Worm (Caenorhabditis elegans) whole organism, late embryonic: ENCODE results near the gene C53C11.4.
"Not testable (repeated sequence)": the region's sequence is repeated elsewhere in the genome, so short reads cannot be mapped to it uniquely, and the experiment has no call there.

Experiments used
- C38D4.7 ChIP-seq: fragments of 200-800 bp; sonication (Bioruptor generic); optimal IDR thresholded peaks from 2 replicates; lab custom pipeline; 2018; ENCODE audit warnings: mild to moderate bottlenecking, missing genetic modification characterization, moderate library complexity, missing compliant biosample characterization
- F13H6.1 ChIP-seq: sonication (generic microtip); optimal IDR thresholded peaks from 2 replicates; lab custom pipeline; 2016; ENCODE audit warnings: missing genetic modification characterization, missing compliant biosample characterization
- K02D7.2 ChIP-seq: sonication (generic microtip); optimal IDR thresholded peaks from 2 replicates; lab custom pipeline; 2017; ENCODE audit warnings: mild to moderate bottlenecking, missing genetic modification characterization, missing compliant biosample characterization
- K09A11.1 ChIP-seq: sonication (generic microtip); optimal IDR thresholded peaks from 2 replicates; lab custom pipeline; 2017; ENCODE audit warnings: antibody characterized with exemption, mild to moderate bottlenecking, missing genetic modification characterization, missing compliant biosample characterization; ENCODE audit not compliant: insufficient read depth
- T23F11.4 ChIP-seq: fragments of 200-800 bp; sonication (Bioruptor generic); optimal IDR thresholded peaks from 2 replicates; lab custom pipeline; 2018; ENCODE audit warnings: mild to moderate bottlenecking, missing genetic modification characterization, missing compliant biosample characterization
- Y22D7AL.16 ChIP-seq: sonication (generic microtip); optimal IDR thresholded peaks from 2 replicates; lab custom pipeline; 2016; ENCODE audit warnings: missing genetic modification characterization, missing compliant biosample characterization
- ceh-18 ChIP-seq: sonication (generic microtip); optimal IDR thresholded peaks from 2 replicates; lab custom pipeline; 2016; ENCODE audit warnings: missing genetic modification characterization, missing compliant biosample characterization
- ceh-24 ChIP-seq: sonication (generic microtip); optimal IDR thresholded peaks from 2 replicates; lab custom pipeline; 2016; ENCODE audit warnings: mild to moderate bottlenecking, missing genetic modification characterization, missing compliant biosample characterization
- ceh-34 ChIP-seq: sonication (generic microtip); optimal IDR thresholded peaks from 2 replicates; lab custom pipeline; 2016; ENCODE audit warnings: mild to moderate bottlenecking, missing genetic modification characterization, missing compliant biosample characterization
- ceh-48 ChIP-seq: sonication (generic microtip); optimal IDR thresholded peaks from 2 replicates; lab custom pipeline; 2016; ENCODE audit warnings: missing genetic modification characterization, inconsistent platforms, missing compliant biosample characterization
- ceh-6 ChIP-seq: fragments of 200-800 bp; sonication (Bioruptor generic); optimal IDR thresholded peaks from 2 replicates; lab custom pipeline; 2018; ENCODE audit warnings: mild to moderate bottlenecking, missing genetic modification characterization, missing compliant biosample characterization
- dve-1 ChIP-seq: sonication (generic microtip); optimal IDR thresholded peaks from 2 replicates; lab custom pipeline; 2017; ENCODE audit warnings: antibody characterized with exemption, mild to moderate bottlenecking, missing genetic modification characterization, missing compliant biosample characterization
- elt-4 ChIP-seq: sonication (generic microtip); optimal IDR thresholded peaks from 2 replicates; lab custom pipeline; 2016; ENCODE audit warnings: missing genetic modification characterization, missing compliant biosample characterization
- ets-4 ChIP-seq: sonication (generic microtip); optimal IDR thresholded peaks from 2 replicates; lab custom pipeline; 2016; ENCODE audit warnings: missing genetic modification characterization, missing compliant biosample characterization
- eyg-1 ChIP-seq: sonication (generic microtip); optimal IDR thresholded peaks from 2 replicates; lab custom pipeline; 2016; ENCODE audit warnings: missing genotype, missing genetic modification characterization, missing compliant biosample characterization
- fkh-10 ChIP-seq: fragments of 150-350 bp; optimal IDR thresholded peaks from 2 replicates; lab custom pipeline; 2014; ENCODE audit warnings: missing biosample characterization, missing genetic modification reagents, missing genetic modification characterization
- hlh-13 ChIP-seq: fragments of 200-800 bp; sonication (Bioruptor generic); optimal IDR thresholded peaks from 2 replicates; lab custom pipeline; 2018; ENCODE audit warnings: mild to moderate bottlenecking, missing genetic modification characterization, missing compliant biosample characterization
- hlh-15 ChIP-seq: sonication (generic microtip); optimal IDR thresholded peaks from 2 replicates; lab custom pipeline; 2016; ENCODE audit warnings: missing genetic modification characterization, missing compliant biosample characterization
- hlh-8 ChIP-seq: sonication (generic microtip); optimal IDR thresholded peaks from 2 replicates; lab custom pipeline; 2016; ENCODE audit warnings: missing genotype, missing genetic modification characterization, missing compliant biosample characterization
- lin-11 ChIP-seq: fragments of 200-800 bp; sonication (Bioruptor generic); optimal IDR thresholded peaks from 2 replicates; lab custom pipeline; 2018; ENCODE audit warnings: mild to moderate bottlenecking, missing genetic modification characterization, missing compliant biosample characterization
- madf-2 ChIP-seq: sonication (generic microtip); optimal IDR thresholded peaks from 2 replicates; lab custom pipeline; 2017; ENCODE audit warnings: missing genetic modification characterization, missing compliant biosample characterization
- nhr-232 ChIP-seq: sonication (generic microtip); optimal IDR thresholded peaks from 2 replicates; lab custom pipeline; 2016; ENCODE audit warnings: missing genetic modification characterization, missing compliant biosample characterization
- npax-4 ChIP-seq: sonication (generic microtip); optimal IDR thresholded peaks from 2 replicates; lab custom pipeline; 2016; ENCODE audit warnings: missing genetic modification characterization, missing compliant biosample characterization
- pat-9 ChIP-seq: fragments of 200-800 bp; sonication (Bioruptor generic); optimal IDR thresholded peaks from 2 replicates; lab custom pipeline; 2018; ENCODE audit warnings: mild to moderate bottlenecking, missing genetic modification characterization, moderate library complexity, missing compliant biosample characterization
- pax-1 ChIP-seq: fragments of 150-350 bp; optimal IDR thresholded peaks from 2 replicates; lab custom pipeline; 2014; ENCODE audit warnings: missing biosample characterization, missing genetic modification characterization
- pqm-1 ChIP-seq: sonication (generic microtip); optimal IDR thresholded peaks from 2 replicates; lab custom pipeline; 2016; ENCODE audit warnings: missing genetic modification characterization, missing compliant biosample characterization
- rnt-1 ChIP-seq: sonication (generic microtip); optimal IDR thresholded peaks from 2 replicates; lab custom pipeline; 2016; ENCODE audit warnings: missing genetic modification characterization, missing compliant biosample characterization
- sox-2 ChIP-seq: fragments of 200-800 bp; sonication (Bioruptor generic); IDR thresholded peaks from 2 replicates; pipeline ENCODE4 v1.3.6; 2022; ENCODE audit warnings: missing genetic modification reagents, missing genetic modification characterization, missing compliant biosample characterization
- sox-4 ChIP-seq: sonication (generic microtip); optimal IDR thresholded peaks from 2 replicates; lab custom pipeline; 2017; ENCODE audit warnings: mild to moderate bottlenecking, missing genetic modification characterization, inconsistent platforms, missing compliant biosample characterization
- tbx-7 ChIP-seq: sonication (generic microtip); optimal IDR thresholded peaks from 2 replicates; lab custom pipeline; 2016; ENCODE audit warnings: missing genotype, missing genetic modification characterization, missing compliant biosample characterization
- ttx-3 ChIP-seq: sonication (generic microtip); optimal IDR thresholded peaks from 2 replicates; lab custom pipeline; 2016; ENCODE audit warnings: missing genetic modification reagents, missing genetic modification characterization, missing compliant biosample characterization
- unc-3 ChIP-seq, 2 experiments: fragments of 200-800 bp in 1 of 2; sonication (Bioruptor generic) in 1 of 2; sonication (generic microtip) in 1 of 2; conservative IDR thresholded peaks in 1 of 2; optimal IDR thresholded peaks in 1 of 2; 2 replicates each; pipeline versions ENCODE4 v1.3.6 to Lab custom; 2016 to 2022; ENCODE audit warnings: missing compliant biosample characterization in 2 of 2, missing genetic modification characterization in 2 of 2, missing genetic modification reagents in 1 of 2
- unc-42 ChIP-seq: sonication (generic microtip); optimal IDR thresholded peaks from 2 replicates; lab custom pipeline; 2016; ENCODE audit warnings: missing genotype, missing genetic modification characterization, missing compliant biosample characterization
- unc-55 ChIP-seq: sonication (generic microtip); optimal IDR thresholded peaks from 2 replicates; lab custom pipeline; 2017; ENCODE audit warnings: missing biosample characterization, missing genetic modification reagents, missing genetic modification characterization

C53C11.4 gene

ce11 chrX:17310730-17311312, at the start of gene C53C11.4:
Gene C53C11.4, plus strand, starts transcription at chrX:17310908.
- TF ChIP-seq sox-2 (GFP tag; lab: Robert Waterston, UW); ttx-3 (tag; lab: Kevin White, UChicago); fkh-10: not testable (repeated sequence)
- TF ChIP-seq, all 69 proteins: peak for 0; not testable (repeated sequence) for 69

ce11 chrX:17288378-17288777, 22.3 kb upstream of the C53C11.4 start:
- no peak for TF ChIP-seq ceh-34 (tag; lab: Kevin White, UChicago)
- TF ChIP-seq lin-11 (tag; lab: Kevin White, UChicago) = no peak
- no peak for TF ChIP-seq ceh-18
- TF ChIP-seq nhr-232 (tag; lab: Kevin White, UChicago) = no peak
- no peak for TF ChIP-seq sox-4 (tag; lab: Kevin White, UChicago)
- TF ChIP-seq K09A11.1 (tag; lab: Kevin White, UChicago) = no peak
- TF ChIP-seq eyg-1 (tag; lab: Kevin White, UChicago) = no peak
- TF ChIP-seq ets-4 (tag; lab: Kevin White, UChicago) = no peak
- TF ChIP-seq K02D7.2 (tag; lab: Kevin White, UChicago) = no peak
- no peak for TF ChIP-seq madf-2 (tag; lab: Kevin White, UChicago)
- no peak for TF ChIP-seq F13H6.1 (tag; lab: Kevin White, UChicago)
- TF ChIP-seq unc-3 (GFP tag; conservative IDR thresholded peaks at IDR 0.05; lab: Robert Waterston, UW) = no peak
- no peak for TF ChIP-seq unc-3 (tag; optimal IDR thresholded peaks at IDR 0.05; lab: Kevin White, UChicago)
- no peak for TF ChIP-seq hlh-15 (tag; lab: Kevin White, UChicago)
- no peak for TF ChIP-seq Y22D7AL.16
- TF ChIP-seq tbx-7 (tag; lab: Kevin White, UChicago) = no peak

ce11 chrX:17294019-17294418, 16.7 kb upstream of the C53C11.4 start:
- TF ChIP-seq elt-4 (tag; lab: Kevin White, UChicago) (no peak), C38D4.7 (GFP tag; lab: Kevin White, UChicago) (no peak), npax-4 (no peak), pax-1 (tag; lab: Kevin White, UChicago) (no peak), sox-4 (tag; lab: Kevin White, UChicago) (no peak), Y22D7AL.16 (no peak), pqm-1 (tag; lab: Kevin White, UChicago) (no peak), rnt-1 (tag; lab: Kevin White, UChicago) (no peak), hlh-13 (GFP tag; lab: Kevin White, UChicago) (no peak), T23F11.4 (GFP tag; lab: Kevin White, UChicago) (no peak), lin-11 (tag; lab: Kevin White, UChicago) (no peak), pat-9 (tag; lab: Kevin White, UChicago) (no peak), dve-1 (tag; lab: Kevin White, UChicago) (no peak), ceh-48 (tag; lab: Kevin White, UChicago) (no peak), ttx-3 (tag; lab: Kevin White, UChicago) (no peak), unc-55 (GFP tag; lab: Kevin White, UChicago) (no peak)

ce11 chrX:17294728-17295127, 16.0 kb upstream of the C53C11.4 start, which contains the start of gene C33E10.8:
Gene C33E10.8, minus strand, starts transcription at chrX:17294828.
- TF ChIP-seq fkh-10 (no peak), hlh-8 (tag; lab: Kevin White, UChicago) (no peak), pax-1 (tag; lab: Kevin White, UChicago) (no peak), pqm-1 (tag; lab: Kevin White, UChicago) (no peak), ceh-24 (tag; lab: Kevin White, UChicago) (no peak), ceh-6 (GFP tag; lab: Kevin White, UChicago) (no peak), unc-42 (tag; lab: Kevin White, UChicago) (no peak), unc-55 (GFP tag; lab: Kevin White, UChicago) (no peak)
